Worm (Caenorhabditis elegans) whole organism, L1 larva: ENCODE measurements around the gene cbp-1.

Experiments
- C04F5.9 ChIP-seq: sonication (generic microtip); optimal IDR thresholded peaks from 2 replicates; lab custom pipeline; 2016; ENCODE audit warnings: missing genetic modification characterization, missing compliant biosample characterization
- F16B12.6 ChIP-seq: fragments of 150-350 bp; optimal IDR thresholded peaks from 2 replicates; lab custom pipeline; 2014; ENCODE audit warnings: missing biosample characterization, missing genetic modification characterization
- Y116A8C.19 ChIP-seq: sonication (generic microtip); optimal IDR thresholded peaks from 2 replicates; lab custom pipeline; 2016; ENCODE audit warnings: missing compliant biosample characterization, missing genetic modification characterization, borderline replicate concordance
- aha-1 ChIP-seq: fragments of 150-350 bp; optimal IDR thresholded peaks from 2 replicates; lab custom pipeline; 2014; ENCODE audit warnings: missing biosample characterization, missing genetic modification characterization
- alr-1 ChIP-seq: fragments of 200-800 bp; sonication (Bioruptor generic); optimal IDR thresholded peaks from 2 replicates; lab custom pipeline; 2018; ENCODE audit warnings: borderline replicate concordance, mild to moderate bottlenecking, missing genetic modification characterization, missing compliant biosample characterization
- aly-2 ChIP-seq: fragments of 150-350 bp; optimal IDR thresholded peaks from 2 replicates; lab custom pipeline; 2014; ENCODE audit warnings: missing biosample characterization, missing genetic modification characterization
- ama-1 ChIP-seq: fragments of 150-350 bp; optimal IDR thresholded peaks from 2 replicates; lab custom pipeline; 2014
- ceh-63 ChIP-seq: fragments of 200-800 bp; sonication (Bioruptor generic); optimal IDR thresholded peaks from 2 replicates; lab custom pipeline; 2018; ENCODE audit warnings: mild to moderate bottlenecking, missing genetic modification characterization, missing compliant biosample characterization
- ceh-8 ChIP-seq: fragments of 200-800 bp; sonication (Bioruptor generic); optimal IDR thresholded peaks from 2 replicates; lab custom pipeline; 2018; ENCODE audit warnings: mild to moderate bottlenecking, missing genetic modification characterization, moderate library complexity, missing compliant biosample characterization
- ceh-82 ChIP-seq, 3 experiments: fragments of 150-350 bp in 1 of 3; sonication (generic microtip) in 2 of 3; optimal IDR thresholded peaks; 2 replicates each; lab custom pipeline; 2014 to 2017; ENCODE audit warnings: missing biosample characterization in 3 of 3, missing genetic modification characterization in 3 of 3
- ceh-90 ChIP-seq: sonication (generic microtip); optimal IDR thresholded peaks from 2 replicates; lab custom pipeline; 2016; ENCODE audit warnings: missing genetic modification characterization, missing compliant biosample characterization
- dpl-1 ChIP-seq, 3 experiments: fragments of 150-350 bp in 2 of 3; sonication (generic microtip) in 1 of 3; optimal IDR thresholded peaks; 2 replicates each; lab custom pipeline; 2014 to 2017; ENCODE audit warnings: missing biosample characterization in 3 of 3, missing genetic modification characterization in 3 of 3, missing genetic modification reagents in 3 of 3
- dsc-1 ChIP-seq: sonication (generic microtip); optimal IDR thresholded peaks from 2 replicates; lab custom pipeline; 2016; ENCODE audit warnings: mild to moderate bottlenecking, missing genetic modification characterization, missing compliant biosample characterization
- efl-1 ChIP-seq, 4 experiments: fragments of 150-350 bp; optimal IDR thresholded peaks in 3 of 4; peaks in 1 of 4; 1 replicate in 1 of 4; 2 replicates in 3 of 4; lab custom pipeline; 2014; ENCODE audit warnings: missing biosample characterization in 2 of 4, missing genetic modification characterization in 2 of 4, missing genetic modification reagents in 2 of 4
- efl-3 ChIP-seq: fragments of 200-800 bp; sonication (Bioruptor generic); optimal IDR thresholded peaks from 2 replicates; lab custom pipeline; 2018; ENCODE audit warnings: mild to moderate bottlenecking, missing genetic modification characterization, missing compliant biosample characterization
- egl-13 ChIP-seq: sonication (generic microtip); optimal IDR thresholded peaks from 2 replicates; lab custom pipeline; 2016; ENCODE audit warnings: missing genotype, missing genetic modification reagents, missing genetic modification characterization, missing compliant biosample characterization
- egl-27 ChIP-seq, 2 experiments: fragments of 150-350 bp in 1 of 2; sonication (generic microtip); optimal IDR thresholded peaks; 3 replicates each; lab custom pipeline; 2017 to 2018; ENCODE audit warnings: missing biosample characterization in 2 of 2, missing genetic modification characterization in 2 of 2, missing genetic modification reagents in 2 of 2
- fkh-4 ChIP-seq: sonication (generic microtip); optimal IDR thresholded peaks from 2 replicates; lab custom pipeline; 2016; ENCODE audit warnings: missing compliant biosample characterization, missing genetic modification characterization, borderline replicate concordance
- fos-1 ChIP-seq: fragments of 150-350 bp; optimal IDR thresholded peaks from 2 replicates; lab custom pipeline; 2014; ENCODE audit warnings: missing biosample characterization, missing genetic modification characterization
- grh-1 ChIP-seq: fragments of 200-800 bp; sonication (Bioruptor generic); IDR thresholded peaks from 2 replicates; pipeline ENCODE4 v1.3.6; 2022; ENCODE audit warnings: missing genetic modification reagents, missing genetic modification characterization, missing compliant biosample characterization
- hlh-17 ChIP-seq: fragments of 200-800 bp; sonication (Bioruptor generic); optimal IDR thresholded peaks from 2 replicates; lab custom pipeline; 2018; ENCODE audit warnings: missing genetic modification characterization, mild to moderate bottlenecking, missing compliant biosample characterization, moderate library complexity, borderline replicate concordance
- hpl-2 ChIP-seq: fragments of 150-350 bp; optimal IDR thresholded peaks from 2 replicates; lab custom pipeline; 2014; ENCODE audit warnings: missing biosample characterization, missing genetic modification reagents, missing genetic modification characterization
- irx-1 ChIP-seq: sonication (generic microtip); optimal IDR thresholded peaks from 2 replicates; lab custom pipeline; 2016; ENCODE audit warnings: missing genetic modification characterization, missing compliant biosample characterization
- lin-13 ChIP-seq: fragments of 150-350 bp; optimal IDR thresholded peaks from 2 replicates; lab custom pipeline; 2014; ENCODE audit warnings: missing biosample characterization, missing genetic modification reagents, missing genetic modification characterization
- lin-15B ChIP-seq: fragments of 150-350 bp; sonication (generic microtip); optimal IDR thresholded peaks from 3 replicates; lab custom pipeline; 2014; ENCODE audit warnings: missing biosample characterization, missing genetic modification characterization
- lin-35 ChIP-seq, 2 experiments: fragments of 150-350 bp; optimal IDR thresholded peaks; 2 replicates each; lab custom pipeline; 2014; ENCODE audit warnings: missing biosample characterization in 2 of 2, missing genetic modification characterization in 2 of 2, missing genetic modification reagents in 2 of 2
- lir-3 ChIP-seq: sonication (generic microtip); optimal IDR thresholded peaks from 2 replicates; lab custom pipeline; 2016; ENCODE audit warnings: mild to moderate bottlenecking, missing genetic modification characterization, moderate library complexity, missing compliant biosample characterization; ENCODE audit not compliant: poor library complexity
- nhr-11 ChIP-seq: fragments of 150-350 bp; optimal IDR thresholded peaks from 2 replicates; lab custom pipeline; 2014; ENCODE audit warnings: missing biosample characterization, missing genetic modification characterization
- nhr-19 ChIP-seq: fragments of 200-800 bp; sonication (Bioruptor generic); conservative IDR thresholded peaks from 2 replicates; pipeline ENCODE4 v1.3.6; 2022; ENCODE audit warnings: missing genetic modification characterization, missing compliant biosample characterization
- nhr-20 ChIP-seq: sonication (generic microtip); optimal IDR thresholded peaks from 2 replicates; lab custom pipeline; 2016; ENCODE audit warnings: mild to moderate bottlenecking, missing genetic modification characterization, missing compliant biosample characterization
- nhr-237 ChIP-seq: fragments of 150-350 bp; optimal IDR thresholded peaks from 2 replicates; lab custom pipeline; 2014; ENCODE audit warnings: missing biosample characterization, missing genetic modification characterization
- nhr-28 ChIP-seq: fragments of 150-350 bp; optimal IDR thresholded peaks from 2 replicates; lab custom pipeline; 2014; ENCODE audit warnings: missing biosample characterization, missing genetic modification characterization
- nhr-47 ChIP-seq: sonication (generic microtip); optimal IDR thresholded peaks from 2 replicates; lab custom pipeline; 2016; ENCODE audit warnings: mild to moderate bottlenecking, missing genetic modification characterization, moderate library complexity, missing compliant biosample characterization
- nhr-77 ChIP-seq: fragments of 150-350 bp; optimal IDR thresholded peaks from 2 replicates; lab custom pipeline; 2014; ENCODE audit warnings: missing biosample characterization, missing genetic modification characterization
- nhr-90 ChIP-seq: sonication (generic microtip); optimal IDR thresholded peaks from 2 replicates; lab custom pipeline; 2016; ENCODE audit warnings: mild to moderate bottlenecking, missing genetic modification characterization, missing compliant biosample characterization; ENCODE audit not compliant: poor library complexity
- pax-3 ChIP-seq: fragments of 200-800 bp; sonication (Bioruptor generic); optimal IDR thresholded peaks from 2 replicates; lab custom pipeline; 2018; ENCODE audit warnings: mild to moderate bottlenecking, missing genetic modification characterization, moderate library complexity, missing compliant biosample characterization
- pqm-1 ChIP-seq: sonication (generic microtip); optimal IDR thresholded peaks from 3 replicates; lab custom pipeline; 2017; ENCODE audit warnings: missing biosample characterization, missing genetic modification characterization
- skn-1 ChIP-seq: fragments of 150-350 bp; optimal IDR thresholded peaks from 2 replicates; lab custom pipeline; 2014; ENCODE audit warnings: missing biosample characterization, missing genetic modification characterization
- snpc-4 ChIP-seq: fragments of 150-350 bp; optimal IDR thresholded peaks from 2 replicates; lab custom pipeline; 2014; ENCODE audit warnings: missing biosample characterization, missing genetic modification characterization
- snu-23 ChIP-seq: sonication (generic microtip); optimal IDR thresholded peaks from 2 replicates; lab custom pipeline; 2016; ENCODE audit warnings: missing genetic modification characterization, missing compliant biosample characterization
- sox-4 ChIP-seq: sonication (generic microtip); optimal IDR thresholded peaks from 2 replicates; lab custom pipeline; 2016; ENCODE audit warnings: missing genetic modification characterization, missing compliant biosample characterization
- sptf-1 ChIP-seq: fragments of 150-350 bp; optimal IDR thresholded peaks from 2 replicates; lab custom pipeline; 2014; ENCODE audit warnings: missing biosample characterization, missing genetic modification characterization
- swsn-7 ChIP-seq: sonication (generic microtip); optimal IDR thresholded peaks from 2 replicates; lab custom pipeline; 2016; ENCODE audit warnings: missing genetic modification characterization, missing compliant biosample characterization
- tlp-1 ChIP-seq: fragments of 150-350 bp; optimal IDR thresholded peaks from 2 replicates; lab custom pipeline; 2014; ENCODE audit warnings: missing biosample characterization, missing genetic modification characterization
- unc-86 ChIP-seq: sonication (generic microtip); optimal IDR thresholded peaks from 2 replicates; lab custom pipeline; 2016; ENCODE audit warnings: missing genetic modification characterization, missing compliant biosample characterization
- unc-98 ChIP-seq: fragments of 200-800 bp; sonication (Bioruptor generic); IDR thresholded peaks from 2 replicates; pipeline ENCODE4 v1.3.6; 2022; ENCODE audit warnings: missing genetic modification characterization, missing compliant biosample characterization
- vab-15 ChIP-seq: sonication (generic microtip); optimal IDR thresholded peaks from 2 replicates; lab custom pipeline; 2017; ENCODE audit warnings: missing genotype, mild to moderate bottlenecking, missing genetic modification characterization, missing compliant biosample characterization
- xbp-1 ChIP-seq: sonication (generic microtip); optimal IDR thresholded peaks from 2 replicates; lab custom pipeline; 2016; ENCODE audit warnings: missing genetic modification characterization, missing compliant biosample characterization
- zag-1 ChIP-seq: fragments of 150-350 bp; optimal IDR thresholded peaks from 2 replicates; lab custom pipeline; 2014; ENCODE audit warnings: missing biosample characterization, missing genetic modification characterization
- ztf-11 ChIP-seq, 2 experiments: sonication (generic microtip); optimal IDR thresholded peaks; 2 replicates each; lab custom pipeline; 2016 to 2017; ENCODE audit warnings: missing genetic modification characterization in 2 of 2, missing biosample characterization in 1 of 2, missing compliant biosample characterization in 1 of 2
- ztf-4 ChIP-seq: fragments of 150-350 bp; optimal IDR thresholded peaks from 2 replicates; lab custom pipeline; 2014; ENCODE audit warnings: missing biosample characterization, missing genetic modification characterization

cbp-1 gene

DNA sequence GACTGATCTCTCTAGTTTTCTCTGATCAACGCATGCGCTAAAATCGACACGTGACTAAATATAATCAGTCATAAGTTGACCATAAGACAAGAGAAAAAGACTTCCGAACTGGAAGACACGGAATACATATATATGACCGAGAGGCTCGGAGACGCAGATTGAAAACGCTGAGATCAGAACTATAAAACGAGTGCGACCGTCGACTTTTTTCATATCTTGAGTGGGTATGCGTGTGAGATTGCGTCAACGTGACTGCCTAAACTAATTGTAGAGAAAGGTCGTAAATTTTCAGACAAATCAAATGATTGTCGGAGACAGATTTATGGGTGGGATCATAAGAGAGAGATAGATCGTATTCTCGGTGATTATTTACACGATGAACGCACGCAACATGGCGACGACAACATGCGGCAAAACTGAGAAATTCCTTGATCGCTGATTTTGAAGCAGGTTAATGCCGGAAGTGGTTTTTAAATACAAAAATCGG lies 41.3 kb downstream of the cbp-1 start (continued):
- TF ChIP-seq snu-23 (peak; percentile 58), ceh-90 (tag; lab: Kevin White, UChicago) (no peak), sptf-1 (tag; lab: Kevin White, UChicago) (no peak), hlh-17 (GFP tag; lab: Kevin White, UChicago) (no peak), xbp-1 (tag; lab: Kevin White, UChicago) (no peak), tlp-1 (no peak), aly-2 (tag; lab: Kevin White, UChicago) (no peak), alr-1 (no peak), egl-13 (tag; lab: Kevin White, UChicago) (no peak), grh-1 (GFP tag; lab: Robert Waterston, UW) (no peak), egl-27 (tag; optimal IDR thresholded peaks at IDR 0.05; lab: Kevin White, UChicago) (no peak), Y116A8C.19 (tag; lab: Kevin White, UChicago) (no peak), pqm-1 (tag; lab: Kevin White, UChicago) (no peak), ztf-11 (tag; optimal IDR thresholded peaks at IDR 0.05; lab: Kevin White, UChicago) (no peak), nhr-20 (tag; lab: Kevin White, UChicago) (peak; percentile 65), ama-1 (lab: Kevin White, UChicago) (peak; percentile 58), hpl-2 (no peak), ceh-8 (GFP tag; lab: Kevin White, UChicago) (no peak), sox-4 (no peak), aha-1 (no peak), nhr-237 (tag; lab: Kevin White, UChicago) (no peak), pax-3 (tag; lab: Kevin White, UChicago) (no peak), lin-15B (tag; lab: Kevin White, UChicago) (no peak), ztf-4 (tag; lab: Kevin White, UChicago) (peak; percentile 64), lin-13 (no peak), irx-1 (tag; lab: Kevin White, UChicago) (no peak), vab-15 (tag; lab: Kevin White, UChicago) (peak; percentile 58), efl-3 (no peak), ceh-63 (GFP tag; lab: Kevin White, UChicago) (no peak), unc-86 (tag; lab: Kevin White, UChicago) (no peak), skn-1 (tag; lab: Kevin White, UChicago) (peak; percentile 26), F16B12.6 (tag; lab: Kevin White, UChicago) (no peak), nhr-19 (GFP tag; lab: Robert Waterston, UW) (peak; percentile 42), ceh-82 (tag; optimal IDR thresholded peaks at IDR 0.05; lab: Kevin White, UChicago) (no peak), nhr-47 (tag; lab: Kevin White, UChicago) (peak; percentile 34), zag-1 (no peak), nhr-28 (tag; lab: Kevin White, UChicago) (no peak), swsn-7 (tag; lab: Kevin White, UChicago) (no peak)

DNA sequence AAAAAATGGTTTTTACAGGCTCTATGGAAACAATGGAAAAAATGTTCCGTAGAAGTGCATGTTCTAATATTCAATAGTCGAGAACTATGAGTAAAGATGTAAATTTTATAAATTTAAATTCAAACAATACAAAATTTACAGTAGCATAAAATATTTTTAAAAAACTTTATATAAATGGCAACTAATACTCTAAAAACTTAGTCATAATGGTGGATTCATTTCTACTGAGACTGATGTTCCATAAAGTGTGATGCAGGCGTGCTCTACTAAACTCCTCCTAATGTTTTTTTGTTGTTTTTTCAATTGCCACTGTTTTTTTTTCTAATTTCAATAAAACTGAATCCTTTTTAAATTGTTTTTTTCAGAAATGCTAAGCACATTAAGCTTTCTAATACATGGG lies 41.9 kb downstream of the cbp-1 start, which contains the start of gene gtap-2:
Gene gtap-2 (plus strand): TSS at position 366 of the 400 bp plus-strand sequence.
- TF ChIP-seq nhr-90 (peak; percentile 10), snpc-4 (peak; percentile 34), dsc-1 (tag; lab: Kevin White, UChicago) (peak; percentile 14), ama-1 (lab: Kevin White, UChicago) (no peak), nhr-47 (tag; lab: Kevin White, UChicago) (peak; percentile 54), egl-13 (tag; lab: Kevin White, UChicago) (peak; percentile 32), tlp-1 (no peak), lin-35 (GFP tag; optimal IDR thresholded peaks at IDR 0.05; lab: Kevin White, UChicago) (peak; percentile 8 to 29), lir-3 (tag; lab: Kevin White, UChicago) (peak; percentile 25), nhr-11 (tag; lab: Kevin White, UChicago) (no peak), nhr-77 (tag; lab: Kevin White, UChicago) (no peak), pax-3 (tag; lab: Kevin White, UChicago) (peak; percentile 61), skn-1 (tag; lab: Kevin White, UChicago) (peak; percentile 33), snu-23 (peak; percentile 9), unc-98 (peak; percentile 38; the same call in 1 of the 2 replicates), efl-1 (optimal IDR thresholded peaks at IDR 0.05; lab: Kevin White, UChicago) (peak; percentile 17 to 27), efl-1 (GFP tag; optimal IDR thresholded peaks at IDR 0.05 in 1 of 2; lab: Kevin White, UChicago) (no peak), fos-1 (tag; lab: Kevin White, UChicago) (no peak), dpl-1 (GFP tag; optimal IDR thresholded peaks at IDR 0.05; lab: Kevin White, UChicago) (peak in 1 of 3 experiments; percentile 37), ceh-8 (GFP tag; lab: Kevin White, UChicago) (no peak), nhr-28 (tag; lab: Kevin White, UChicago) (no peak), fkh-4 (tag; lab: Kevin White, UChicago) (no peak), sox-4 (peak; percentile 1), vab-15 (tag; lab: Kevin White, UChicago) (no peak), C04F5.9 (tag; lab: Kevin White, UChicago) (peak; percentile 14)
